Fruit fly (Drosophila melanogaster) S2 (cell line): ENCODE measurements around the gene CSN8.

Experiments
- CG8478 ChIP-seq: fragments of >200 bp; optimal IDR thresholded peaks from 2 replicates; lab custom pipeline; 2018
- CTCF ChIP-seq, 2 experiments: fragments of >200 bp; optimal IDR thresholded peaks; 2 replicates each; lab custom pipeline; 2018

DNA sequence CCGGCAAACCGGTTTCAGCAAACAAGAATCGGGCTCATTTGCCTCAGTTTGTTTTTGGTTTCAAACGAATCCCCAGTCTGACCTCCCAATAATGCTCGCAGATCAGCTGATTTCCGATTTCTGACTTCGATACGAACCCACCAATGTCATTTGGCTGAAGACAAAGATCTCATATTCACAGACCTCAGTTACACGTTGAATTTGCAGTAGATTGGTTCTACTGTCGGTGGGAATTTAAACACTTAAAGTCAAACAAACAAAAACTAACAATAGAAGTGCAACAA is 37.4 kb upstream of the CSN8 start, which contains the start of gene CG14275:
- TF ChIP-seq CTCF (optimal IDR thresholded peaks at IDR 0.05; lab: Kevin White, UChicago) = no peak
- TF ChIP-seq CG8478 = no peak
